Worm (Caenorhabditis elegans) whole organism, L2 larva: Measurements from ENCODE around the gene C52B9.8.

Source experiments
- lin-11 ChIP-seq: fragments of 150-350 bp; sonication (generic microtip); optimal IDR thresholded peaks from 2 replicates; lab custom pipeline; 2014; ENCODE audit warnings: missing biosample characterization, missing genetic modification characterization, inconsistent platforms, mixed read lengths
- lin-13 ChIP-seq: fragments of 150-350 bp; optimal IDR thresholded peaks from 2 replicates; lab custom pipeline; 2014; ENCODE audit warnings: missing biosample characterization, missing genetic modification reagents, missing genetic modification characterization
- lsy-2 ChIP-seq, 2 experiments: fragments of 150-350 bp in 1 of 2; sonication (generic microtip) in 1 of 2; optimal IDR thresholded peaks; 2 replicates each; lab custom pipeline; 2014 to 2017; ENCODE audit warnings: missing biosample characterization in 2 of 2, missing genetic modification characterization in 2 of 2
- nhr-237 ChIP-seq: fragments of 150-350 bp; optimal IDR thresholded peaks from 2 replicates; lab custom pipeline; 2014; ENCODE audit warnings: missing biosample characterization, missing genetic modification characterization
- skn-1 ChIP-seq: sonication (generic microtip); optimal IDR thresholded peaks from 2 replicates; lab custom pipeline; 2017; ENCODE audit warnings: missing biosample characterization, missing genetic modification characterization
- unc-55 ChIP-seq: fragments of 150-350 bp; sonication (generic microtip); optimal IDR thresholded peaks from 3 replicates; lab custom pipeline; 2014; ENCODE audit warnings: missing biosample characterization, missing genetic modification reagents, missing genetic modification characterization
- zag-1 ChIP-seq: fragments of 150-350 bp; optimal IDR thresholded peaks from 2 replicates; lab custom pipeline; 2014; ENCODE audit warnings: missing biosample characterization, missing genetic modification characterization
- ztf-11 ChIP-seq: sonication (generic microtip); optimal IDR thresholded peaks from 2 replicates; lab custom pipeline; 2017; ENCODE audit warnings: missing biosample characterization, missing genetic modification characterization

- no peak for TF ChIP-seq zag-1 (tag; lab: Kevin White, UChicago)
- TF ChIP-seq ztf-11 (tag; lab: Kevin White, UChicago) = no peak
- peak; percentile 8 for TF ChIP-seq unc-55 (GFP tag; lab: Kevin White, UChicago)
- no peak for TF ChIP-seq lin-13 (GFP tag; lab: Kevin White, UChicago)
- TF ChIP-seq lin-11 (tag; lab: Kevin White, UChicago) = no peak
- no peak for TF ChIP-seq lsy-2 (tag; optimal IDR thresholded peaks at IDR 0.05; lab: Kevin White, UChicago)
- no peak for TF ChIP-seq nhr-237 (tag; lab: Kevin White, UChicago)
- no peak for TF ChIP-seq skn-1 (tag; lab: Kevin White, UChicago)
These were observed 25.8 kb downstream of the C52B9.8 start, which contains the start of gene cka-2 for ce11 chrX:4285669-4286174.
